Worm (Caenorhabditis elegans) whole organism, L3 larva: Measurements from ENCODE around the gene Y32F6B.1.

Experiments used
- aly-2 ChIP-seq: fragments of 150-350 bp; optimal IDR thresholded peaks from 2 replicates; lab custom pipeline; 2014; ENCODE audit warnings: missing biosample characterization, missing genetic modification characterization
- ama-1 ChIP-seq: fragments of 150-350 bp; optimal IDR thresholded peaks from 2 replicates; lab custom pipeline; 2018
- elt-1 ChIP-seq: fragments of 150-350 bp; optimal IDR thresholded peaks from 2 replicates; lab custom pipeline; 2014; ENCODE audit warnings: missing biosample characterization, missing genetic modification characterization
- elt-3 ChIP-seq, 3 experiments: fragments of 150-350 bp in 1 of 3; sonication (generic microtip) in 2 of 3; optimal IDR thresholded peaks; 2 replicates in 2 of 3; 4 replicates in 1 of 3; lab custom pipeline; 2014 to 2017; ENCODE audit warnings: missing biosample characterization in 3 of 3, missing genetic modification characterization in 3 of 3
- fos-1 ChIP-seq: fragments of 150-350 bp; optimal IDR thresholded peaks from 2 replicates; lab custom pipeline; 2014; ENCODE audit warnings: missing biosample characterization, missing genetic modification characterization
- lin-39 ChIP-seq: fragments of 150-350 bp; optimal IDR thresholded peaks from 2 replicates; lab custom pipeline; 2018; ENCODE audit warnings: missing biosample characterization, missing genetic modification reagents, missing genetic modification characterization
- nhr-11 ChIP-seq: fragments of 150-350 bp; optimal IDR thresholded peaks from 2 replicates; lab custom pipeline; 2014; ENCODE audit warnings: missing biosample characterization, missing genetic modification characterization
- nhr-28 ChIP-seq: fragments of 150-350 bp; optimal IDR thresholded peaks from 2 replicates; lab custom pipeline; 2014; ENCODE audit warnings: missing biosample characterization, missing genetic modification characterization
- nhr-77 ChIP-seq: fragments of 150-350 bp; optimal IDR thresholded peaks from 2 replicates; lab custom pipeline; 2014; ENCODE audit warnings: missing biosample characterization, missing genetic modification characterization
- sea-2 ChIP-seq: fragments of 150-350 bp; sonication (generic microtip); optimal IDR thresholded peaks from 4 replicates; lab custom pipeline; 2014; ENCODE audit warnings: missing biosample characterization, missing genetic modification reagents, missing genetic modification characterization
- snpc-4 ChIP-seq: fragments of 150-350 bp; optimal IDR thresholded peaks from 2 replicates; lab custom pipeline; 2014; ENCODE audit warnings: missing biosample characterization, missing genetic modification characterization
- unc-39 ChIP-seq: sonication (generic microtip); optimal IDR thresholded peaks from 4 replicates; lab custom pipeline; 2017; ENCODE audit warnings: missing biosample characterization, missing genetic modification characterization
- unc-62 ChIP-seq: fragments of 150-350 bp; sonication (generic microtip); optimal IDR thresholded peaks from 4 replicates; lab custom pipeline; 2014; ENCODE audit warnings: missing biosample characterization, missing genetic modification reagents, missing genetic modification characterization

ce11 chrV:10508855-10509254 lies 24.3 kb upstream of the Y32F6B.1 start, which contains the start of gene C35A5.6:
- TF ChIP-seq aly-2 (tag; lab: Kevin White, UChicago) (no peak), lin-39 (no peak), nhr-11 (tag; lab: Kevin White, UChicago) (no peak), unc-39 (tag; lab: Kevin White, UChicago) (no peak), fos-1 (tag; lab: Kevin White, UChicago) (no peak), unc-62 (GFP tag; lab: Kevin White, UChicago) (no peak), elt-3 (tag; optimal IDR thresholded peaks at IDR 0.05; lab: Kevin White, UChicago) (no peak), nhr-28 (tag; lab: Kevin White, UChicago) (no peak), ama-1 (lab: Kevin White, UChicago) (no peak), snpc-4 (no peak), elt-1 (tag; lab: Kevin White, UChicago) (no peak), nhr-77 (tag; lab: Kevin White, UChicago) (no peak), sea-2 (GFP tag; lab: Kevin White, UChicago) (no peak)
